Fruit fly (Drosophila melanogaster): ENCODE measurements around the gene CG34299.

The CG34299 gene

dm6 chr3R:30208766-30209484 is 40.5 kb upstream of the CG34299 start, which contains the start of gene RpS7 (continued):
- TF ChIP-seq CG7987 (GFP tag; optimal IDR thresholded peaks at IDR 0.05) (peak; percentile 93), CG2875 (GFP tag; optimal IDR thresholded peaks at IDR 0.05) (peak; percentile 67), nom (GFP tag; optimal IDR thresholded peaks at IDR 0.05) (peak; percentile 90), CG17186 (GFP tag; optimal IDR thresholded peaks at IDR 0.05) (peak; percentile 67), Opbp (GFP tag; IDR thresholded peaks at IDR 0.05; ENCODE audit: partially characterized antibody) (peak; percentile 95), Gug (GFP tag; IDR thresholded peaks at IDR 0.05) (peak; percentile 72; the same call in 3 of the 4 replicates), Dad (GFP tag; optimal IDR thresholded peaks at IDR 0.05) (peak; percentile 26), twi (tag; optimal IDR thresholded peaks at IDR 0.05) (peak; percentile 0), cas (GFP tag; IDR thresholded peaks at IDR 0.05) (no peak), HLHmδ (GFP tag; optimal IDR thresholded peaks at IDR 0.05) (peak; percentile 96), CG18011 (GFP tag; optimal IDR thresholded peaks at IDR 0.05) (peak; percentile 28), CG1024 (GFP tag; IDR thresholded peaks at IDR 0.05) (peak; percentile 67), Gsc (GFP tag; IDR thresholded peaks at IDR 0.05) (no peak), Ravus (GFP tag; IDR thresholded peaks at IDR 0.05) (no peak), vnd (GFP tag; IDR thresholded peaks at IDR 0.05; ENCODE audit: partially characterized antibody) (peak; percentile 99), tio (GFP tag; optimal IDR thresholded peaks at IDR 0.05) (peak; percentile 58), CG13894 (tag; optimal IDR thresholded peaks at IDR 0.05) (peak; percentile 72), CG10431 (GFP tag; optimal IDR thresholded peaks at IDR 0.05) (peak; percentile 77), zfh1 (GFP tag; IDR thresholded peaks at IDR 0.05) (peak; percentile 88), br (optimal IDR thresholded peaks at IDR 0.05) (no peak), nerfin-1 (tag; optimal IDR thresholded peaks at IDR 0.05) (peak; percentile 65), dysf (GFP tag; IDR thresholded peaks at IDR 0.05) (peak; percentile 73; the same call in 2 of the 3 replicates), hb (GFP tag; IDR thresholded peaks at IDR 0.05; ENCODE audit: partially characterized antibody) (peak; percentile 98), pan (optimal IDR thresholded peaks at IDR 0.05) (no peak), pan (GFP tag; optimal IDR thresholded peaks at IDR 0.05 in 1 of 2, IDR thresholded peaks at IDR 0.05 in 1 of 2) (peak in 1 of 2 experiments; percentile 80), CG15696 (tag; optimal IDR thresholded peaks at IDR 0.05) (no peak), chn (GFP tag; optimal IDR thresholded peaks at IDR 0.05) (peak; percentile 45), CG15601 (tag; optimal IDR thresholded peaks at IDR 0.05) (peak; percentile 62), PHDP (tag; optimal IDR thresholded peaks at IDR 0.05) (peak; percentile 75), GATAe (GFP tag; conservative IDR thresholded peaks at IDR 0.05) (no peak; the same call in 1 of the 2 replicates), CG32767 (GFP tag; IDR thresholded peaks at IDR 0.05) (0 out of 2 replicates have a peak, but pooled peaks have one; percentile 43), Bgb (GFP tag; IDR thresholded peaks at IDR 0.05; ENCODE audit: partially characterized antibody) (peak; percentile 96), gce (GFP tag; IDR thresholded peaks at IDR 0.05) (peak; percentile 59; the same call in 1 of the 3 replicates), B-H1 (GFP tag; IDR thresholded peaks at IDR 0.05) (peak; percentile 45; the same call in 2 of the 3 replicates), CG10979 (tag; optimal IDR thresholded peaks at IDR 0.05) (peak; percentile 39), Hr51 (GFP tag; optimal IDR thresholded peaks at IDR 0.05) (peak; percentile 13 to 57), MBD-R2 (GFP tag; IDR thresholded peaks at IDR 0.05) (peak; percentile 25; the same call in 1 of the 2 replicates), CG1832 (GFP tag; optimal IDR thresholded peaks at IDR 0.05) (no peak), CoRest (tag; optimal IDR thresholded peaks at IDR 0.05) (peak; percentile 63), Scr (GFP tag; IDR thresholded peaks at IDR 0.05; ENCODE audit: partially characterized antibody) (peak; percentile 99), HLH4C (GFP tag; IDR thresholded peaks at IDR 0.05; ENCODE audit: partially characterized antibody) (peak; percentile 96), CG7271 (tag; optimal IDR thresholded peaks at IDR 0.05) (peak; percentile 74), Hsf (GFP tag; optimal IDR thresholded peaks at IDR 0.05) (peak; percentile 60), chinmo (GFP tag; IDR thresholded peaks at IDR 0.05; ENCODE audit: partially characterized antibody) (peak; percentile 93; the same call in 2 of the 4 replicates), ac (GFP tag; optimal IDR thresholded peaks at IDR 0.05) (peak; percentile 48), Stat92E (GFP tag; optimal IDR thresholded peaks at IDR 0.05) (peak in 1 of 3 experiments; percentile 17), Pdp1 (GFP tag; optimal IDR thresholded peaks at IDR 0.05) (peak; percentile 5 to 72)

Measured in whole organism, embryonic.